Worm (Caenorhabditis elegans): ENCODE results near the gene C53A5.2.

DNA sequence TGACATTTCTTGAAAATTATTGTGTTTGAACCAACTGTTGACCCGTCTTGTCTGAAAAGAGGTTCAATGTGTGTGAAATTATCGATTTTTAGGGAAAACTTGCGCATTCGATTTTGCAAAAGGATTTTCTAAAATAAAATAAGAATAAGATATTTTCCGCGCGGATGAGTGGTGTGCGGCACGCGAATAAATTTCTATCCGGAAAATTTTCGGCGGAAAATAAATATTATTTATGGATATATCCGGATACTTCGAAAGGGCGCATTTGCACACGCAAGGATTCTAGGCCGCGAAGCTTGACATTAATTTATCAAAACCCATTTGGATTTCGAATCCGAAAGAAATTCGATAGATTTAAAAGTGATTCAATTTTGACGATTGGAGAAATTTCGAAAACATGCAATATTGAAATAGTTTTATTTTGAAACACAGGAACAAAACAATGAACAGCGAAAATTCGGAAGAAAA is 22.8 kb upstream of the C53A5.2 start, which contains the start of gene rike-1:
- peak; percentile 11 for TF ChIP-seq ama-1 (optimal IDR thresholded peaks at IDR 0.05)
- no peak for TF ChIP-seq fkh-10 (GFP tag; optimal IDR thresholded peaks at IDR 0.05)
- no peak for TF ChIP-seq ZK546.5 (tag; optimal IDR thresholded peaks at IDR 0.05)
- TF ChIP-seq nhr-25 (tag; optimal IDR thresholded peaks at IDR 0.05) = no peak
- no peak for TF ChIP-seq skn-1 (tag; optimal IDR thresholded peaks at IDR 0.05)
- peak; percentile 62 for TF ChIP-seq lin-15B (tag; optimal IDR thresholded peaks at IDR 0.05)

All from whole organism, L3 larva.